5 fruit fly cellular contexts compared by ENCODE assay signal in genomic region chrX:6793390-6793789, dm6.
TF ChIP-seq lines count a peak whose summit lies in the region.

No protein-coding gene starts in this region.

- TF ChIP-seq CTCF in whole organism, embryonic (GFP tag; optimal IDR thresholded peaks at IDR 0.05; lab: Kevin White, UChicago), result no peak

TF ChIP-seq in whole organism, adult, 20 proteins besides CTCF, POLR2A, EP300 and RAD21:
- TF ChIP-seq CG1620 (GFP tag; optimal IDR thresholded peaks at IDR 0.05; lab: Kevin White, UChicago) (no peak), bab1 (GFP tag; optimal IDR thresholded peaks at IDR 0.05; lab: Kevin White, UChicago) (no peak), ovo (GFP tag; optimal IDR thresholded peaks at IDR 0.05; lab: Kevin White, UChicago) (no peak), CG14711 (tag; optimal IDR thresholded peaks at IDR 0.05; lab: Kevin White, UChicago) (peak; percentile 34), tj (GFP tag; optimal IDR thresholded peaks at IDR 0.05; lab: Kevin White, UChicago) (no peak), CG7101 (tag; optimal IDR thresholded peaks at IDR 0.05; lab: Kevin White, UChicago) (peak; percentile 1), CG12768 (GFP tag; optimal IDR thresholded peaks at IDR 0.05; lab: Kevin White, UChicago) (no peak), cic (GFP tag; optimal IDR thresholded peaks at IDR 0.05; lab: Kevin White, UChicago) (no peak), pad (GFP tag; optimal IDR thresholded peaks at IDR 0.05; lab: Kevin White, UChicago) (peak; percentile 76)

TF ChIP-seq in whole organism, embryonic, 481 proteins besides CTCF, POLR2A, EP300 and RAD21 (continues in another document):
- TF ChIP-seq CG16813 (GFP tag; IDR thresholded peaks at IDR 0.05; lab: Robert Waterston, UW; ENCODE audit: partially characterized antibody) (no peak), CG6254 (GFP tag; optimal IDR thresholded peaks at IDR 0.05; lab: Kevin White, UChicago) (no peak), CG15073 (GFP tag; optimal IDR thresholded peaks at IDR 0.05; lab: Kevin White, UChicago) (no peak), Meics (GFP tag; optimal IDR thresholded peaks at IDR 0.05; lab: Kevin White, UChicago) (peak; percentile 75), CG8388 (GFP tag; optimal IDR thresholded peaks at IDR 0.05; lab: Kevin White, UChicago) (peak; percentile 55), CG11723 (GFP tag; optimal IDR thresholded peaks at IDR 0.05; lab: Kevin White, UChicago) (peak; percentile 6), Fer1 (GFP tag; optimal IDR thresholded peaks at IDR 0.05; lab: Kevin White, UChicago) (peak; percentile 64), CoRest (tag; optimal IDR thresholded peaks at IDR 0.05; lab: Kevin White, UChicago) (peak; percentile 73), CG15601 (tag; optimal IDR thresholded peaks at IDR 0.05; lab: Kevin White, UChicago) (no peak), Six4 (GFP tag; optimal IDR thresholded peaks at IDR 0.05; lab: Kevin White, UChicago) (peak; percentile 36), zfh2 (GFP tag; optimal IDR thresholded peaks at IDR 0.05; lab: Kevin White, UChicago) (peak; percentile 79), Ssrp (tag; optimal IDR thresholded peaks at IDR 0.05; lab: Kevin White, UChicago) (peak; percentile 58), CG8478 (optimal IDR thresholded peaks at IDR 0.05; lab: Kevin White, UChicago) (no peak), CG2120 (GFP tag; optimal IDR thresholded peaks at IDR 0.05; lab: Kevin White, UChicago) (peak; percentile 85), CG2202 (tag; optimal IDR thresholded peaks at IDR 0.05; lab: Kevin White, UChicago) (no peak), Deaf1 (tag; optimal IDR thresholded peaks at IDR 0.05; lab: Kevin White, UChicago) (peak; percentile 1), HLH54F (GFP tag; optimal IDR thresholded peaks at IDR 0.05; lab: Kevin White, UChicago) (peak; percentile 75), Kr (GFP tag; optimal IDR thresholded peaks at IDR 0.05; lab: Kevin White, UChicago) (no peak), CG16863 (GFP tag; optimal IDR thresholded peaks at IDR 0.05; lab: Kevin White, UChicago) (peak; percentile 54), CG9797 (GFP tag; optimal IDR thresholded peaks at IDR 0.05; lab: Kevin White, UChicago) (no peak), Bteb2 (GFP tag; optimal IDR thresholded peaks at IDR 0.05; lab: Kevin White, UChicago) (peak; percentile 64)

TF ChIP-seq in whole organism, prepupa, 60 proteins besides CTCF, POLR2A, EP300 and RAD21 (continues in another document):
- TF ChIP-seq cyc (GFP tag; optimal IDR thresholded peaks at IDR 0.05; lab: Kevin White, UChicago) (peak; percentile 67), Met (GFP tag; optimal IDR thresholded peaks at IDR 0.05; lab: Kevin White, UChicago) (peak; percentile 62), CG1621 (tag; optimal IDR thresholded peaks at IDR 0.05; lab: Kevin White, UChicago) (peak; percentile 39), CG8632 (GFP tag; optimal IDR thresholded peaks at IDR 0.05; lab: Kevin White, UChicago) (peak; percentile 63), acj6 (GFP tag; optimal IDR thresholded peaks at IDR 0.05; lab: Kevin White, UChicago) (peak; percentile 72), CG6792 (GFP tag; optimal IDR thresholded peaks at IDR 0.05; lab: Kevin White, UChicago) (peak; percentile 66), CG8119 (GFP tag; IDR thresholded peaks at IDR 0.05; lab: Robert Waterston, UW) (peak; percentile 93), CG6808 (GFP tag; optimal IDR thresholded peaks at IDR 0.05; lab: Kevin White, UChicago) (peak; percentile 36), achi (GFP tag; optimal IDR thresholded peaks at IDR 0.05; lab: Kevin White, UChicago) (peak; percentile 80), Eip93F (GFP tag; optimal IDR thresholded peaks at IDR 0.05; lab: Kevin White, UChicago) (no peak), Hr38 (GFP tag; optimal IDR thresholded peaks at IDR 0.05; lab: Kevin White, UChicago) (peak; percentile 75), net (GFP tag; optimal IDR thresholded peaks at IDR 0.05; lab: Kevin White, UChicago) (peak; percentile 80), Sox14 (GFP tag; optimal IDR thresholded peaks at IDR 0.05; lab: Kevin White, UChicago) (peak; percentile 76), CG7368 (GFP tag; optimal IDR thresholded peaks at IDR 0.05; lab: Kevin White, UChicago) (peak; percentile 76), lz (GFP tag; optimal IDR thresholded peaks at IDR 0.05; lab: Kevin White, UChicago) (peak; percentile 69), Ets21C (GFP tag; optimal IDR thresholded peaks at IDR 0.05; lab: Kevin White, UChicago) (peak; percentile 23), fd59A (GFP tag; optimal IDR thresholded peaks at IDR 0.05; lab: Kevin White, UChicago) (peak; percentile 42), CG8319 (GFP tag; optimal IDR thresholded peaks at IDR 0.05; lab: Kevin White, UChicago) (peak; percentile 58), svp (GFP tag; lab: Kevin White, UChicago) (peak; percentile 74), pdm3 (GFP tag; optimal IDR thresholded peaks at IDR 0.05; lab: Kevin White, UChicago) (peak; percentile 87), Sox102F (GFP tag; optimal IDR thresholded peaks at IDR 0.05; lab: Kevin White, UChicago) (peak; percentile 59), CG11902 (GFP tag; optimal IDR thresholded peaks at IDR 0.05; lab: Kevin White, UChicago) (peak; percentile 26)

TF ChIP-seq in whole organism, pupa, 21 proteins besides CTCF, POLR2A, EP300 and RAD21:
- TF ChIP-seq CG17806 (tag; optimal IDR thresholded peaks at IDR 0.05; lab: Kevin White, UChicago) (peak; percentile 62), CG14655 (GFP tag; optimal IDR thresholded peaks at IDR 0.05; lab: Kevin White, UChicago) (peak; percentile 86), CG4496 (GFP tag; IDR thresholded peaks at IDR 0.05; lab: Robert Waterston, UW) (peak; percentile 96), CG13204 (GFP tag; optimal IDR thresholded peaks at IDR 0.05; lab: Kevin White, UChicago) (no peak), Snoo (tag; optimal IDR thresholded peaks at IDR 0.05; lab: Kevin White, UChicago) (peak; percentile 43), EcR (GFP tag; optimal IDR thresholded peaks at IDR 0.05; lab: Kevin White, UChicago) (no peak), Pif1B (GFP tag; optimal IDR thresholded peaks at IDR 0.05; lab: Kevin White, UChicago) (peak; percentile 81), CG32121 (GFP tag; IDR thresholded peaks at IDR 0.05; lab: Robert Waterston, UW) (peak; percentile 94), Ets98B (GFP tag; IDR thresholded peaks at IDR 0.05; lab: Robert Waterston, UW) (peak; percentile 93), CG12605 (GFP tag; IDR thresholded peaks at IDR 0.05; lab: Robert Waterston, UW) (peak; percentile 89), CG10348 (GFP tag; IDR thresholded peaks at IDR 0.05; lab: Robert Waterston, UW) (peak; percentile 82), CG8159 (tag; optimal IDR thresholded peaks at IDR 0.05; lab: Kevin White, UChicago) (peak; percentile 52), CG9948 (tag; optimal IDR thresholded peaks at IDR 0.05; lab: Kevin White, UChicago) (peak; percentile 55), fd96Ca (GFP tag; IDR thresholded peaks at IDR 0.05; lab: Robert Waterston, UW) (peak; percentile 93), rn (GFP tag; IDR thresholded peaks at IDR 0.05; lab: Robert Waterston, UW) (peak; percentile 79), D1 (tag; optimal IDR thresholded peaks at IDR 0.05; lab: Kevin White, UChicago) (no peak), CG34367 (tag; optimal IDR thresholded peaks at IDR 0.05; lab: Kevin White, UChicago) (peak; percentile 51), Pif1A (GFP tag; optimal IDR thresholded peaks at IDR 0.05; lab: Kevin White, UChicago) (peak; percentile 85), gl (tag; optimal IDR thresholded peaks at IDR 0.05; lab: Kevin White, UChicago) (no peak), CG15710 (tag; optimal IDR thresholded peaks at IDR 0.05; lab: Kevin White, UChicago) (peak; percentile 44), CG8301 (tag; optimal IDR thresholded peaks at IDR 0.05; lab: Kevin White, UChicago) (peak; percentile 84)

TF ChIP-seq in whole organism, wandering third instar larva, 38 proteins besides CTCF, POLR2A, EP300 and RAD21:
- TF ChIP-seq psq (GFP tag; optimal IDR thresholded peaks at IDR 0.05; lab: Kevin White, UChicago), result peak; percentile 29
- TF ChIP-seq Hr78 (GFP tag; optimal IDR thresholded peaks at IDR 0.05; lab: Kevin White, UChicago), result no peak
- TF ChIP-seq h (GFP tag; optimal IDR thresholded peaks at IDR 0.05; lab: Kevin White, UChicago), result peak; percentile 66
- TF ChIP-seq tai (GFP tag; optimal IDR thresholded peaks at IDR 0.05; lab: Kevin White, UChicago), result no peak
- no peak for TF ChIP-seq lola (GFP tag; optimal IDR thresholded peaks at IDR 0.05; lab: Kevin White, UChicago)
- TF ChIP-seq Abd-B (GFP tag; optimal IDR thresholded peaks at IDR 0.05; lab: Kevin White, UChicago), result no peak
- no peak for TF ChIP-seq GATAd (GFP tag; optimal IDR thresholded peaks at IDR 0.05; lab: Kevin White, UChicago)
- TF ChIP-seq Hr83 (GFP tag; optimal IDR thresholded peaks at IDR 0.05; lab: Kevin White, UChicago; ENCODE audit: poor library complexity, severe bottlenecking), result no peak
- TF ChIP-seq br (GFP tag; optimal IDR thresholded peaks at IDR 0.05; lab: Kevin White, UChicago), result peak; percentile 29
- no peak for TF ChIP-seq jim (GFP tag; optimal IDR thresholded peaks at IDR 0.05; lab: Kevin White, UChicago)
- TF ChIP-seq Sp1 (GFP tag; optimal IDR thresholded peaks at IDR 0.05; lab: Kevin White, UChicago), result peak; percentile 41
- TF ChIP-seq rgr (GFP tag; optimal IDR thresholded peaks at IDR 0.05; lab: Kevin White, UChicago), result peak; percentile 69
- peak; percentile 8 for TF ChIP-seq dmrt93B (GFP tag; optimal IDR thresholded peaks at IDR 0.05; lab: Kevin White, UChicago)
- peak in 1 of 2 experiments; percentile 61 for TF ChIP-seq foxo (GFP tag; optimal IDR thresholded peaks at IDR 0.05; lab: Kevin White, UChicago)
- TF ChIP-seq sage (GFP tag; optimal IDR thresholded peaks at IDR 0.05; lab: Kevin White, UChicago), result no peak
- TF ChIP-seq Dif (GFP tag; optimal IDR thresholded peaks at IDR 0.05; lab: Kevin White, UChicago; ENCODE audit: partially characterized antibody), result no peak
- TF ChIP-seq OdsH (GFP tag; optimal IDR thresholded peaks at IDR 0.05; lab: Kevin White, UChicago), result peak; percentile 45
- peak; percentile 32 for TF ChIP-seq sv (GFP tag; optimal IDR thresholded peaks at IDR 0.05; lab: Kevin White, UChicago)
- peak; percentile 30 for TF ChIP-seq woc (GFP tag; optimal IDR thresholded peaks at IDR 0.05; lab: Kevin White, UChicago)
- peak; percentile 15 for TF ChIP-seq HLH106 (tag; optimal IDR thresholded peaks at IDR 0.05; lab: Kevin White, UChicago)
- TF ChIP-seq pan (optimal IDR thresholded peaks at IDR 0.05; lab: Kevin White, UChicago), result no peak
- no peak for TF ChIP-seq Hnf4 (GFP tag; optimal IDR thresholded peaks at IDR 0.05; lab: Kevin White, UChicago)
- TF ChIP-seq ey (GFP tag; optimal IDR thresholded peaks at IDR 0.05; lab: Kevin White, UChicago), result peak; percentile 63
- TF ChIP-seq fru (GFP tag; optimal IDR thresholded peaks at IDR 0.05; lab: Kevin White, UChicago), result peak; percentile 56
- no peak for TF ChIP-seq Mio (GFP tag; optimal IDR thresholded peaks at IDR 0.05; lab: Kevin White, UChicago)
